Worm (Caenorhabditis elegans): ENCODE data around the gene T26H5.4.
A peak's percentile ranks its signal among the peaks of the same experiment; 100 is the strongest.

The T26H5.4 gene

DNA sequence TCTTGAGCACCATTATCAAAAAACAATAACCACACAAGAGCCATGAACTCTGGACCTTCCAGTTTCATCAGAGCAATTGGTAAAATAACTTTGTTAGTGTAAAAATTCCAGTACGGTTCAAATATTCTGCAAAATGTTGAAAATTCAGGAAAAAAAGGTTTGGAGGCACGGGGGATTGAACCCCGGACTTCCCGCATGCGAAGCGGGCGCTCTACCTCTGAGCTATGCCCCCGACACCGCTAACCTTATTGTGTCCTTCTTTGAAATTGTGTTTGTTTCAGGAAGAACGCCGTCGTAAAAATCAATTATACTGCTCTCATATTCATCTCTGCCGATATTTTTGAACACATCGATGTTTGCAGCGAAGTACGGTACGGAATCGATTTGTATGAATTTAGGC, 31.3 kb upstream of the T26H5.4 start (continued):
- TF ChIP-seq nfya-1 (tag; optimal IDR thresholded peaks at IDR 0.05; ENCODE audit: borderline replicate concordance, insufficient read depth) (no peak), madf-8 (GFP tag; conservative IDR thresholded peaks at IDR 0.05) (no peak), tlf-1 (GFP tag; optimal IDR thresholded peaks at IDR 0.05) (no peak), K12H6.12 (tag; optimal IDR thresholded peaks at IDR 0.05) (no peak), madf-10 (tag; optimal IDR thresholded peaks at IDR 0.05) (no peak), snpc-3.4 (tag; optimal IDR thresholded peaks at IDR 0.05) (peak; percentile 81), rec-8 (tag; optimal IDR thresholded peaks at IDR 0.05) (peak in 1 of 2 experiments; percentile 53), aptf-2 (GFP tag; conservative IDR thresholded peaks at IDR 0.05) (no peak), efl-1 (GFP tag; optimal IDR thresholded peaks at IDR 0.05) (no peak), nhr-120 (GFP tag; IDR thresholded peaks at IDR 0.05) (no peak), hlh-26 (GFP tag; conservative IDR thresholded peaks at IDR 0.05) (no peak), dpff-1 (tag; optimal IDR thresholded peaks at IDR 0.05) (no peak), hmg-20 (GFP tag; IDR thresholded peaks at IDR 0.05) (no peak), bed-2 (GFP tag; IDR thresholded peaks at IDR 0.05) (no peak), bed-1 (GFP tag; IDR thresholded peaks at IDR 0.05) (no peak), madf-6 (GFP tag; IDR thresholded peaks at IDR 0.05) (peak; percentile 61), zfh-2 (GFP tag; conservative IDR thresholded peaks at IDR 0.05) (no peak), Y56A3A.18 (GFP tag; IDR thresholded peaks at IDR 0.05) (no peak), zim-3 (tag; optimal IDR thresholded peaks at IDR 0.05) (no peak), ekl-4 (GFP tag; IDR thresholded peaks at IDR 0.05) (no peak), snpc-4 (GFP tag; optimal IDR thresholded peaks at IDR 0.05) (peak; percentile 90), snpc-4 (tag; optimal IDR thresholded peaks at IDR 0.05) (peak; percentile 88 to 93 (median 92)), F33H1.4 (GFP tag; IDR thresholded peaks at IDR 0.05) (peak; percentile 21; the same call in 1 of the 2 replicates), rcor-1 (GFP tag; IDR thresholded peaks at IDR 0.05) (no peak), sptf-2 (GFP tag; optimal IDR thresholded peaks at IDR 0.05) (peak; percentile 45), T07F8.4 (tag; optimal IDR thresholded peaks at IDR 0.05) (no peak), nhr-90 (tag; optimal IDR thresholded peaks at IDR 0.05) (peak; percentile 63), ama-1 (optimal IDR thresholded peaks at IDR 0.05) (no peak), ama-1 (GFP tag; optimal IDR thresholded peaks at IDR 0.05) (peak in 1 of 2 experiments; percentile 46), ztf-6 (GFP tag; IDR thresholded peaks at IDR 0.05) (no peak), hlh-12 (tag; optimal IDR thresholded peaks at IDR 0.05) (no peak), egrh-3 (GFP tag; IDR thresholded peaks at IDR 0.05) (no peak), nhr-179 (tag; optimal IDR thresholded peaks at IDR 0.05) (no peak), ceh-58 (GFP tag; IDR thresholded peaks at IDR 0.05) (no peak), D2030.7 (GFP tag; IDR thresholded peaks at IDR 0.05) (peak; percentile 78), ztf-26 (tag; optimal IDR thresholded peaks at IDR 0.05) (no peak)

- TF ChIP-seq ztf-28 (GFP tag; IDR thresholded peaks at IDR 0.05) (no peak), rpc-1 (optimal IDR thresholded peaks at IDR 0.05) (no peak), rpc-1 (tag; optimal IDR thresholded peaks at IDR 0.05) (no peak), pbrm-1 (GFP tag; IDR thresholded peaks at IDR 0.05) (no peak), madf-3 (GFP tag; IDR thresholded peaks at IDR 0.05) (no peak), dpff-1 (tag; optimal IDR thresholded peaks at IDR 0.05) (no peak), lag-1 (GFP tag; IDR thresholded peaks at IDR 0.05) (no peak)
Measured at ce11 chrV:15479107-15479506, 30.6 kb upstream of the T26H5.4 start.
